Fruit fly (Drosophila melanogaster) Kc167 (cell line): Measurements from ENCODE around the gene Sulf1.

Source experiments
- Myc ChIP-seq: fragments of >200 bp; optimal IDR thresholded peaks from 2 replicates; lab custom pipeline; 2017; ENCODE audit warnings: missing external identifiers
- Sin3A ChIP-seq: fragments of >200 bp; optimal IDR thresholded peaks from 2 replicates; lab custom pipeline; 2018; ENCODE audit warnings: missing external identifiers
- h ChIP-seq: fragments of >200 bp; optimal IDR thresholded peaks from 3 replicates; lab custom pipeline; 2018; ENCODE audit warnings: missing external identifiers
- insv ChIP-seq: fragments of >200 bp; optimal IDR thresholded peaks from 3 replicates; lab custom pipeline; 2018; ENCODE audit warnings: missing external identifiers
- psq ChIP-seq: fragments of >200 bp; optimal IDR thresholded peaks from 2 replicates; lab custom pipeline; 2017; ENCODE audit warnings: missing external identifiers
- ttk ChIP-seq: sonication (Bioruptor generic); optimal IDR thresholded peaks from 2 replicates; lab custom pipeline; 2017; ENCODE audit warnings: missing external identifiers

dm6 chr3R:16284481-16284880, 54.9 kb downstream of the Sulf1 start:
- TF ChIP-seq psq (lab: Kevin White, UChicago) (no peak), Myc (lab: Kevin White, UChicago) (no peak), ttk (no peak), h (lab: Kevin White, UChicago) (no peak), insv (no peak), Sin3A (lab: Kevin White, UChicago) (no peak)
